Worm (Caenorhabditis elegans): Measurements from ENCODE around the gene cyp-33C1.

cyp-33C1 gene

ce11 chrV:2187864-2188345 lies 8.6 kb downstream of the cyp-33C1 start, which contains the start of gene Y5H2B.3:
Gene Y5H2B.3, plus strand, starts transcription at chrV:2188295.
- no peak for TF ChIP-seq ceh-43 (GFP tag; optimal IDR thresholded peaks at IDR 0.05)
- no peak for TF ChIP-seq ceh-39 (tag; optimal IDR thresholded peaks at IDR 0.05)
- TF ChIP-seq elt-1 (tag; optimal IDR thresholded peaks at IDR 0.05; ENCODE audit: borderline replicate concordance, insufficient read depth) = no peak
- no peak for TF ChIP-seq nhr-12 (tag; optimal IDR thresholded peaks at IDR 0.05)
- TF ChIP-seq pha-4 (tag; optimal IDR thresholded peaks at IDR 0.05) = no peak
- TF ChIP-seq blmp-1 (tag; optimal IDR thresholded peaks at IDR 0.05) = no peak
- no peak for TF ChIP-seq nhr-28 (tag; optimal IDR thresholded peaks at IDR 0.05)
- TF ChIP-seq lin-32 (GFP tag; optimal IDR thresholded peaks at IDR 0.05) = no peak

- no peak for TF ChIP-seq elt-3 (tag; optimal IDR thresholded peaks at IDR 0.05)
- TF ChIP-seq ztf-11 (tag; optimal IDR thresholded peaks at IDR 0.05) = no peak
- TF ChIP-seq drap-1 (GFP tag; optimal IDR thresholded peaks at IDR 0.05) = no peak
- no peak for TF ChIP-seq nhr-237 (tag; optimal IDR thresholded peaks at IDR 0.05)
- no peak for TF ChIP-seq lin-13 (tag; optimal IDR thresholded peaks at IDR 0.05)
- TF ChIP-seq unc-39 (tag; optimal IDR thresholded peaks at IDR 0.05) = no peak
- no peak for TF ChIP-seq unc-62 (GFP tag; optimal IDR thresholded peaks at IDR 0.05)
- no peak for TF ChIP-seq hlh-1 (tag; optimal IDR thresholded peaks at IDR 0.05)
- no peak for TF ChIP-seq cnd-1 (tag; optimal IDR thresholded peaks at IDR 0.05)
- TF ChIP-seq bed-3 (GFP tag; optimal IDR thresholded peaks at IDR 0.05) = no peak
- no peak for TF ChIP-seq ceh-83 (GFP tag; optimal IDR thresholded peaks at IDR 0.05)
- TF ChIP-seq M03D4.4 (tag; optimal IDR thresholded peaks at IDR 0.05) = no peak
- TF ChIP-seq ham-2 (GFP tag; optimal IDR thresholded peaks at IDR 0.05) = no peak
- no peak for TF ChIP-seq nhr-2 (tag; optimal IDR thresholded peaks at IDR 0.05)
- no peak for TF ChIP-seq ceh-43 (GFP tag; optimal IDR thresholded peaks at IDR 0.05)
- no peak for TF ChIP-seq ceh-39 (tag; optimal IDR thresholded peaks at IDR 0.05)
- TF ChIP-seq mab-5 (tag; optimal IDR thresholded peaks at IDR 0.05) = no peak
Measured at ce11 chrV:2190383-2190782, 11.1 kb downstream of the cyp-33C1 start.

ce11 chrV:2191122-2191521 lies 11.8 kb downstream of the cyp-33C1 start, which contains the start of gene srbc-42:
Gene srbc-42, minus strand, starts transcription at chrV:2191222.
- no peak for TF ChIP-seq elt-1 (tag; optimal IDR thresholded peaks at IDR 0.05; ENCODE audit: borderline replicate concordance, insufficient read depth)
- TF ChIP-seq lin-13 (tag; optimal IDR thresholded peaks at IDR 0.05) = no peak
- no peak for TF ChIP-seq nhr-2 (tag; optimal IDR thresholded peaks at IDR 0.05)
- TF ChIP-seq mab-5 (tag; optimal IDR thresholded peaks at IDR 0.05) = no peak
- TF ChIP-seq nhr-237 (tag; optimal IDR thresholded peaks at IDR 0.05) = no peak
- no peak for TF ChIP-seq sptf-1 (tag; optimal IDR thresholded peaks at IDR 0.05)
- TF ChIP-seq tbx-8 (GFP tag; optimal IDR thresholded peaks at IDR 0.05) = no peak
- no peak for TF ChIP-seq ceh-83 (GFP tag; optimal IDR thresholded peaks at IDR 0.05)
- TF ChIP-seq bed-3 (GFP tag; optimal IDR thresholded peaks at IDR 0.05) = no peak
- no peak for TF ChIP-seq M03D4.4 (tag; optimal IDR thresholded peaks at IDR 0.05)
- no peak for TF ChIP-seq unc-120 (tag; optimal IDR thresholded peaks at IDR 0.05; ENCODE audit: poor library complexity, severe bottlenecking)
- TF ChIP-seq unc-39 (tag; optimal IDR thresholded peaks at IDR 0.05) = no peak
- TF ChIP-seq flh-1 (GFP tag; optimal IDR thresholded peaks at IDR 0.05) = no peak
- no peak for TF ChIP-seq nhr-28 (tag; optimal IDR thresholded peaks at IDR 0.05)
- no peak for TF ChIP-seq mep-1 (tag; optimal IDR thresholded peaks at IDR 0.05)
- no peak for TF ChIP-seq mls-2 (tag; optimal IDR thresholded peaks at IDR 0.05)
- no peak for TF ChIP-seq drap-1 (GFP tag; optimal IDR thresholded peaks at IDR 0.05)
- TF ChIP-seq elt-3 (tag; optimal IDR thresholded peaks at IDR 0.05) = no peak
- TF ChIP-seq pha-4 (tag; optimal IDR thresholded peaks at IDR 0.05) = no peak
- TF ChIP-seq snpc-4 (tag; optimal IDR thresholded peaks at IDR 0.05) = no peak

ce11 chrV:2192117-2192516 lies 12.8 kb downstream of the cyp-33C1 start, which contains the start of gene nhr-13:
Gene nhr-13, plus strand, starts transcription at chrV:2192485.
- TF ChIP-seq tbx-8 (GFP tag; optimal IDR thresholded peaks at IDR 0.05) = no peak
- TF ChIP-seq hlh-1 (tag; optimal IDR thresholded peaks at IDR 0.05) = no peak
- no peak for TF ChIP-seq bed-3 (GFP tag; optimal IDR thresholded peaks at IDR 0.05)
- no peak for TF ChIP-seq ceh-39 (tag; optimal IDR thresholded peaks at IDR 0.05)
- TF ChIP-seq ceh-83 (GFP tag; optimal IDR thresholded peaks at IDR 0.05) = no peak
- TF ChIP-seq elt-3 (tag; optimal IDR thresholded peaks at IDR 0.05) = no peak
- TF ChIP-seq lin-32 (GFP tag; optimal IDR thresholded peaks at IDR 0.05) = no peak
- no peak for TF ChIP-seq pha-4 (tag; optimal IDR thresholded peaks at IDR 0.05)
- no peak for TF ChIP-seq snpc-4 (tag; optimal IDR thresholded peaks at IDR 0.05)
- TF ChIP-seq ces-1 (GFP tag; optimal IDR thresholded peaks at IDR 0.05) = no peak

- TF ChIP-seq ceh-43 (GFP tag; optimal IDR thresholded peaks at IDR 0.05) (no peak), mab-5 (tag; optimal IDR thresholded peaks at IDR 0.05) (no peak), ces-1 (GFP tag; optimal IDR thresholded peaks at IDR 0.05) (no peak), nhr-28 (tag; optimal IDR thresholded peaks at IDR 0.05) (no peak), flh-1 (GFP tag; optimal IDR thresholded peaks at IDR 0.05) (no peak), unc-39 (tag; optimal IDR thresholded peaks at IDR 0.05) (no peak), snpc-4 (tag; optimal IDR thresholded peaks at IDR 0.05) (no peak), unc-120 (tag; optimal IDR thresholded peaks at IDR 0.05; ENCODE audit: poor library complexity, severe bottlenecking) (no peak), cnd-1 (tag; optimal IDR thresholded peaks at IDR 0.05) (no peak), ztf-11 (tag; optimal IDR thresholded peaks at IDR 0.05) (no peak), M03D4.4 (tag; optimal IDR thresholded peaks at IDR 0.05) (no peak), nhr-12 (tag; optimal IDR thresholded peaks at IDR 0.05) (no peak), unc-62 (GFP tag; optimal IDR thresholded peaks at IDR 0.05) (no peak), bed-3 (GFP tag; optimal IDR thresholded peaks at IDR 0.05) (no peak), mep-1 (tag; optimal IDR thresholded peaks at IDR 0.05) (no peak), nhr-2 (tag; optimal IDR thresholded peaks at IDR 0.05) (no peak), sptf-1 (tag; optimal IDR thresholded peaks at IDR 0.05) (no peak)
Measured at ce11 chrV:2199594-2199993, 20.3 kb downstream of the cyp-33C1 start.
